Fruit fly (Drosophila melanogaster) whole organism, adult: ENCODE data around the gene djl.

Experiments
- CG12768 ChIP-seq: fragments of 200-800 bp; sonication (Bioruptor generic); optimal IDR thresholded peaks from 2 replicates; lab custom pipeline; 2017; ENCODE audit warnings: missing biosample characterization, missing genetic modification characterization, mild to moderate bottlenecking, moderate library complexity, missing genetic modification reagents
- Crg-1 ChIP-seq: fragments of 200-800 bp; sonication (Bioruptor generic); optimal IDR thresholded peaks from 2 replicates; lab custom pipeline; 2016; ENCODE audit warnings: missing biosample characterization, missing genetic modification characterization
- Hr96 ChIP-seq: fragments of 200-800 bp; sonication (Bioruptor generic); optimal IDR thresholded peaks from 2 replicates; lab custom pipeline; 2016; ENCODE audit warnings: missing biosample characterization, missing genetic modification characterization
- Mnt ChIP-seq: fragments of 200-800 bp; sonication (Bioruptor generic); optimal IDR thresholded peaks from 2 replicates; lab custom pipeline; 2016; ENCODE audit warnings: missing biosample characterization, mild to moderate bottlenecking, missing genetic modification characterization
- cnc ChIP-seq, 2 experiments: fragments of >200 bp; optimal IDR thresholded peaks; 2 replicates each; lab custom pipeline; 2017
- kay ChIP-seq: fragments of 200-800 bp; sonication (Bioruptor generic); peaks from one replicate; lab custom pipeline; 2016; ENCODE audit warnings: missing biosample characterization, missing genetic modification characterization, borderline replicate concordance
- tj ChIP-seq: fragments of 200-800 bp; sonication (Bioruptor generic); optimal IDR thresholded peaks from 3 replicates; lab custom pipeline; 2017; ENCODE audit warnings: missing biosample characterization, mild to moderate bottlenecking, missing genetic modification characterization, moderate library complexity

- TF ChIP-seq tj (GFP tag; lab: Kevin White, UChicago), result no peak
- TF ChIP-seq Hr96 (GFP tag; lab: Kevin White, UChicago), result no peak
- TF ChIP-seq kay (GFP tag; lab: Kevin White, UChicago), result no peak
- no peak for TF ChIP-seq CG12768 (GFP tag; lab: Kevin White, UChicago)
- no peak for TF ChIP-seq Crg-1 (GFP tag; lab: Kevin White, UChicago)
- TF ChIP-seq cnc (optimal IDR thresholded peaks at IDR 0.05; lab: Kevin White, UChicago), result no peak
- no peak for TF ChIP-seq Mnt (GFP tag; lab: Kevin White, UChicago)
Measured at dm6 chr3R:7085983-7086376, 25.4 kb downstream of the djl start, which contains the start of gene Tailor.
